Worm (Caenorhabditis elegans): ENCODE measurements around the gene K02E11.6.

ce11 chrV:14231656-14232055 is 16.9 kb upstream of the K02E11.6 start:
- TF ChIP-seq pha-4 (tag; optimal IDR thresholded peaks at IDR 0.05) (no peak), nhr-11 (tag; optimal IDR thresholded peaks at IDR 0.05) (no peak), ama-1 (optimal IDR thresholded peaks at IDR 0.05) (no peak), nhr-76 (tag; optimal IDR thresholded peaks at IDR 0.05) (no peak), lin-39 (tag; optimal IDR thresholded peaks at IDR 0.05) (no peak), mdl-1 (tag; optimal IDR thresholded peaks at IDR 0.05) (no peak)
